Fruit fly (Drosophila melanogaster): ENCODE data around the gene CG14086.

CG14086 gene

dm6 chr3L:19230801-19231547 lies 44.6 kb upstream of the CG14086 start (continued):
- peak; percentile 68 for TF ChIP-seq CG18599 (GFP tag; optimal IDR thresholded peaks at IDR 0.05)
- no peak for TF ChIP-seq amos (GFP tag; IDR thresholded peaks at IDR 0.05; ENCODE audit: partially characterized antibody)
- peak; percentile 41; the same call in 1 of the 2 replicates for TF ChIP-seq CG14014 (GFP tag; IDR thresholded peaks at IDR 0.05)
- TF ChIP-seq H2.0 (GFP tag; IDR thresholded peaks at IDR 0.05): no peak
- TF ChIP-seq CG8089 (GFP tag; optimal IDR thresholded peaks at IDR 0.05): no peak
- TF ChIP-seq mirr (GFP tag; optimal IDR thresholded peaks at IDR 0.05): no peak
- no peak for TF ChIP-seq CG15073 (GFP tag; optimal IDR thresholded peaks at IDR 0.05)
- peak; percentile 63 for TF ChIP-seq dmrt99B (tag; optimal IDR thresholded peaks at IDR 0.05)
- no peak for TF ChIP-seq nerfin-2 (GFP tag; IDR thresholded peaks at IDR 0.05; ENCODE audit: partially characterized antibody)
- TF ChIP-seq ssp (GFP tag; IDR thresholded peaks at IDR 0.05): no peak
- no peak for TF ChIP-seq fru (optimal IDR thresholded peaks at IDR 0.05)
- peak; percentile 34 for TF ChIP-seq Hand (GFP tag; optimal IDR thresholded peaks at IDR 0.05)
- 0 out of 2 replicates have a peak, but pooled peaks have one; percentile 13 for TF ChIP-seq rib (GFP tag; IDR thresholded peaks at IDR 0.05)
- TF ChIP-seq CG1603 (tag; optimal IDR thresholded peaks at IDR 0.05): peak; percentile 7
- no peak for TF ChIP-seq cato (GFP tag; optimal IDR thresholded peaks at IDR 0.05; ENCODE audit: borderline replicate concordance)
- peak; percentile 51 for TF ChIP-seq sd (tag; optimal IDR thresholded peaks at IDR 0.05)
- TF ChIP-seq CG7556 (GFP tag; optimal IDR thresholded peaks at IDR 0.05): peak; percentile 74
- no peak for TF ChIP-seq CG32772 (GFP tag; IDR thresholded peaks at IDR 0.05)
- peak; percentile 52 for TF ChIP-seq CG7839 (tag; optimal IDR thresholded peaks at IDR 0.05)
- no peak for TF ChIP-seq CG14441 (GFP tag; IDR thresholded peaks at IDR 0.05)
- TF ChIP-seq CG14860 (GFP tag; IDR thresholded peaks at IDR 0.05; ENCODE audit: partially characterized antibody): no peak
- peak; percentile 28 for TF ChIP-seq ATbp (GFP tag; optimal IDR thresholded peaks at IDR 0.05)
- no peak for TF ChIP-seq kah (GFP tag; optimal IDR thresholded peaks at IDR 0.05)
- no peak for TF ChIP-seq CG12219 (GFP tag; optimal IDR thresholded peaks at IDR 0.05)
- TF ChIP-seq CG12769 (tag; optimal IDR thresholded peaks at IDR 0.05): peak; percentile 16
- 0 out of 3 replicates have a peak, but pooled peaks have one; percentile 19 for TF ChIP-seq HLH4C (GFP tag; IDR thresholded peaks at IDR 0.05; ENCODE audit: partially characterized antibody)
- no peak for TF ChIP-seq stwl (tag; optimal IDR thresholded peaks at IDR 0.05)
- TF ChIP-seq Drgx (GFP tag; IDR thresholded peaks at IDR 0.05): no peak
- no peak for TF ChIP-seq CG4617 (GFP tag; optimal IDR thresholded peaks at IDR 0.05; ENCODE audit: borderline replicate concordance)
- TF ChIP-seq Fer1 (GFP tag; optimal IDR thresholded peaks at IDR 0.05): peak; percentile 26
- TF ChIP-seq CG7357 (GFP tag; IDR thresholded peaks at IDR 0.05): no peak
- TF ChIP-seq slbo (GFP tag; IDR thresholded peaks at IDR 0.05): peak; percentile 49
- TF ChIP-seq CG17385 (GFP tag; optimal IDR thresholded peaks at IDR 0.05): peak; percentile 26
- TF ChIP-seq lab (GFP tag; optimal IDR thresholded peaks at IDR 0.05): peak; percentile 36
- no peak for TF ChIP-seq CG10565 (GFP tag; optimal IDR thresholded peaks at IDR 0.05)
- TF ChIP-seq CG8924 (tag; optimal IDR thresholded peaks at IDR 0.05): peak; percentile 32
- TF ChIP-seq ems (GFP tag; optimal IDR thresholded peaks at IDR 0.05): no peak
- peak; percentile 18 for TF ChIP-seq D19A (tag; optimal IDR thresholded peaks at IDR 0.05)
- peak; percentile 59 for TF ChIP-seq Hmr (GFP tag; optimal IDR thresholded peaks at IDR 0.05)
- no peak for TF ChIP-seq twi (tag; optimal IDR thresholded peaks at IDR 0.05)
- TF ChIP-seq CG2875 (GFP tag; optimal IDR thresholded peaks at IDR 0.05): no peak
- peak; percentile 18 for TF ChIP-seq Oli (tag; optimal IDR thresholded peaks at IDR 0.05)
- peak; percentile 70 for TF ChIP-seq pros (GFP tag; optimal IDR thresholded peaks at IDR 0.05)
- TF ChIP-seq Asciz (GFP tag; optimal IDR thresholded peaks at IDR 0.05): peak; percentile 20
- no peak for TF ChIP-seq Hey (tag; optimal IDR thresholded peaks at IDR 0.05)
- TF ChIP-seq wor (GFP tag; IDR thresholded peaks at IDR 0.05): no peak
- TF ChIP-seq CG2712 (tag; optimal IDR thresholded peaks at IDR 0.05): peak; percentile 48
- no peak for TF ChIP-seq Dp (GFP tag; optimal IDR thresholded peaks at IDR 0.05)

Data from whole organism, embryonic.